Worm (Caenorhabditis elegans) whole organism, early embryonic: ENCODE data around the gene rig-1.

Experiments used
- B0310.2 ChIP-seq: sonication (generic microtip); optimal IDR thresholded peaks from 2 replicates; lab custom pipeline; 2016; ENCODE audit warnings: mild to moderate bottlenecking, missing genetic modification characterization, missing compliant biosample characterization
- F13C5.2 ChIP-seq: sonication (generic microtip); optimal IDR thresholded peaks from 2 replicates; lab custom pipeline; 2017; ENCODE audit warnings: mild to moderate bottlenecking, missing genetic modification characterization, inconsistent platforms, missing compliant biosample characterization
- aly-1 ChIP-seq: sonication (generic microtip); optimal IDR thresholded peaks from 2 replicates; lab custom pipeline; 2016; ENCODE audit warnings: missing genetic modification characterization, missing compliant biosample characterization
- ama-1 ChIP-seq: fragments of 150-350 bp; optimal IDR thresholded peaks from 2 replicates; lab custom pipeline; 2014
- ceh-13 ChIP-seq: fragments of 200-800 bp; sonication (Bioruptor generic); optimal IDR thresholded peaks from 2 replicates; lab custom pipeline; 2018; ENCODE audit warnings: mild to moderate bottlenecking, missing genetic modification characterization, missing compliant biosample characterization
- ceh-36 ChIP-seq: sonication (generic microtip); optimal IDR thresholded peaks from 2 replicates; lab custom pipeline; 2016; ENCODE audit warnings: missing genetic modification characterization, inconsistent platforms, missing compliant biosample characterization
- ets-7 ChIP-seq: sonication (generic microtip); optimal IDR thresholded peaks from 2 replicates; lab custom pipeline; 2016; ENCODE audit warnings: missing genotype, missing genetic modification characterization, missing compliant biosample characterization
- flt-1 ChIP-seq: fragments of 200-800 bp; sonication (Bioruptor generic); IDR thresholded peaks from 2 replicates; pipeline ENCODE4 v1.3.6; 2022; ENCODE audit warnings: missing genetic modification characterization, missing compliant biosample characterization
- hmbx-1 ChIP-seq: sonication (generic microtip); optimal IDR thresholded peaks from 2 replicates; lab custom pipeline; 2016; ENCODE audit warnings: mild to moderate bottlenecking, missing genetic modification characterization, missing compliant biosample characterization
- hmg-4 ChIP-seq: fragments of 200-800 bp; sonication (Bioruptor generic); optimal IDR thresholded peaks from 2 replicates; lab custom pipeline; 2018; ENCODE audit warnings: mild to moderate bottlenecking, missing genetic modification characterization, missing compliant biosample characterization
- hnd-1 ChIP-seq: sonication (generic microtip); optimal IDR thresholded peaks from 2 replicates; lab custom pipeline; 2016; ENCODE audit warnings: missing genetic modification characterization, missing compliant biosample characterization
- pes-1 ChIP-seq: fragments of 200-800 bp; sonication (Bioruptor generic); IDR thresholded peaks from 2 replicates; pipeline ENCODE4 v1.3.6; 2022; ENCODE audit warnings: missing genetic modification reagents, missing genetic modification characterization, missing compliant biosample characterization
- scrt-1 ChIP-seq: fragments of 200-800 bp; sonication (Bioruptor generic); IDR thresholded peaks from 2 replicates; pipeline ENCODE4 v1.3.6; 2022; ENCODE audit warnings: missing genetic modification characterization, missing compliant biosample characterization
- sea-1 ChIP-seq: fragments of 200-800 bp; sonication (Bioruptor generic); conservative IDR thresholded peaks from 2 replicates; pipeline ENCODE4 v1.3.6; 2022; ENCODE audit warnings: missing genetic modification characterization, missing compliant biosample characterization
- tbx-11 ChIP-seq: fragments of 200-800 bp; sonication (Bioruptor generic); IDR thresholded peaks from 2 replicates; pipeline ENCODE4 v1.3.6; 2022; ENCODE audit warnings: missing genetic modification characterization, missing compliant biosample characterization
- tbx-37 ChIP-seq: fragments of 200-800 bp; sonication (Bioruptor generic); conservative IDR thresholded peaks from 2 replicates; pipeline ENCODE4 v1.3.6; 2022; ENCODE audit warnings: missing genetic modification reagents, missing genetic modification characterization, missing compliant biosample characterization
- tra-4 ChIP-seq: sonication (generic microtip); optimal IDR thresholded peaks from 2 replicates; lab custom pipeline; 2017; ENCODE audit warnings: missing genetic modification characterization, missing compliant biosample characterization

Gene rig-1

DNA sequence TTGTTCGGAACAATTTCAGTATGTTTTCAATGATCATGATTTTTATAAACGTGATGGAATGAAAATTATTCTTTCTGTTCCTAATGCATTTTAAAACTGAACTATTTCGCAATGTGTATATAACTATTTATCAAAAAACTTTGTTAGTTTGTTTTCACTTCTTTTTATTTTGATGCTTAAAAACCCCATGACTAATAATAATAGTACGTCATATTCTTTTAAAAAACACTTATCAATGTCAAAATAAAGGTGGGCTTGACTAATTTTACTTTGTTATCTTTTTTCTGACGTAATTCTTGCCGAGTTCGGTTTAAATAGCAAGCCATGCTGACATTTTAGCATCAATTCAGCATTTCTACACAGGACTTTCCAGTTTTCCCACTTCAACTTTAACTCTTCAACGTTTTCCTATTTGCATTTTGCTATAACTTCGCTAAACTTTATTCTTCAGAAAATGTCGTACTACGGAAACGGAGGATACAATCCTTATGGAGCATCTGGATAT, 50.8 kb downstream of the rig-1 start, which contains the start of gene F53A9.1:
TSS of gene F53A9.1 (plus strand) at position 455 of the 505 bp plus-strand sequence.
- TF ChIP-seq tra-4 (tag; lab: Kevin White, UChicago) (no peak), tbx-11 (GFP tag; lab: Robert Waterston, UW) (no peak), ceh-36 (tag; lab: Kevin White, UChicago) (no peak), tbx-37 (GFP tag; lab: Robert Waterston, UW) (no peak), hmbx-1 (no peak), hmg-4 (GFP tag; lab: Kevin White, UChicago) (no peak), ama-1 (no peak), aly-1 (no peak), scrt-1 (GFP tag; lab: Robert Waterston, UW) (no peak), ceh-13 (GFP tag; lab: Kevin White, UChicago) (no peak)

DNA sequence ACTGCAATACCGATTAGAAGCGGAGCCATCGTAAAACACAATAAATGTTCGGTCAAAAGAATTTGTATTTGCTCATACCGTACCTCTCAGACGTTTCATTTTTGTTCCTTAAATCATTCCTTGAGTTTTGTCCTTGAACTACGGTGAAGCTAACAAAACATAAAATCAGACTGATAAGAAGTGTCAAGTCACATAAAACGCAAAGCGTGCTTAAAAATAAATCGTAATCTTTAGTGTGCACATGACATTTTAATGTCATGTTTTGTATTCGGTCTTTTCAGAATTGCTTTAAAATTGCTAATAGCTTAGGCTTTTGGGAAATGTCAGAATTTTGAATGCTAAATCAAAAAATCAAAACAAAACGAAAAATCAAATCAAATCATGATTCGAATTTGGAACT, 52.2 kb downstream of the rig-1 start:
- TF ChIP-seq tbx-11 (GFP tag; lab: Robert Waterston, UW) (no peak), pes-1 (GFP tag; lab: Robert Waterston, UW) (no peak), aly-1 (no peak)

ce11 chrX:8713754-8714295, 53.4 kb downstream of the rig-1 start, which contains the start of gene F53A9.6:
Gene F53A9.6, minus strand, starts transcription at chrX:8713804.
- no peak for TF ChIP-seq hnd-1 (tag; lab: Kevin White, UChicago)
- TF ChIP-seq scrt-1 (GFP tag; lab: Robert Waterston, UW): no peak

ce11 chrX:8714845-8715244, 54.4 kb downstream of the rig-1 start:
- TF ChIP-seq scrt-1 (GFP tag; lab: Robert Waterston, UW) (no peak), F13C5.2 (tag; lab: Kevin White, UChicago) (no peak), tbx-37 (GFP tag; lab: Robert Waterston, UW) (no peak), sea-1 (no peak), hnd-1 (tag; lab: Kevin White, UChicago) (no peak), aly-1 (no peak), hmbx-1 (no peak), ceh-36 (tag; lab: Kevin White, UChicago) (no peak), flt-1 (GFP tag; lab: Robert Waterston, UW) (no peak), hmg-4 (GFP tag; lab: Kevin White, UChicago) (no peak), B0310.2 (no peak), pes-1 (GFP tag; lab: Robert Waterston, UW) (no peak), ets-7 (tag; lab: Kevin White, UChicago) (no peak), tbx-11 (GFP tag; lab: Robert Waterston, UW) (no peak), ama-1 (no peak), ceh-13 (GFP tag; lab: Kevin White, UChicago) (no peak), tra-4 (tag; lab: Kevin White, UChicago) (no peak)

ce11 chrX:8716822-8717221, 56.4 kb downstream of the rig-1 start, which contains the start of gene F53A9.7:
Gene F53A9.7, minus strand, starts transcription at chrX:8716922.
- TF ChIP-seq ceh-36 (tag; lab: Kevin White, UChicago): no peak
- TF ChIP-seq ama-1: no peak
- TF ChIP-seq hmbx-1: no peak
- TF ChIP-seq B0310.2: no peak
- TF ChIP-seq aly-1: no peak

DNA sequence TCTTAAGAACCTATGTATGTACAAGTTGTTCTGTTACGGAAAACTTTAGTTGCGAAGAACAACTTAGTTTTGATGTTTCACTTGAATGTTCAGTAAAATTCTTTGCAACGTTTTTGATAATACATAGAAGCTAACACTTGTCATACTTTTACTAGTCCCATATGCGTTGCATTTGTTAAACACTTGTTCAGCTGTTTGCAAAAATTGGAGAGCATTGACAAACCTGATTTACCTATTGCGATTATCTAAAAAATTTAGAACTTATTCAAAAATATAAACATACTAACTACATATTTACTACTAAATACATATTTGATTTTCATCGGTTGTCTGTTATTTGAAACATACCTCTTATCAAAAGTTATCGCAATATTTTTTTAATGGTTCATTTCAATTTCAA, 57.7 kb downstream of the rig-1 start:
- TF ChIP-seq hmg-4 (GFP tag; lab: Kevin White, UChicago) (no peak), pes-1 (GFP tag; lab: Robert Waterston, UW) (no peak), hnd-1 (tag; lab: Kevin White, UChicago) (no peak), aly-1 (no peak), ama-1 (no peak), ceh-13 (GFP tag; lab: Kevin White, UChicago) (no peak), B0310.2 (no peak), scrt-1 (GFP tag; lab: Robert Waterston, UW) (no peak), ceh-36 (tag; lab: Kevin White, UChicago) (no peak), tra-4 (tag; lab: Kevin White, UChicago) (no peak), ets-7 (tag; lab: Kevin White, UChicago) (no peak), flt-1 (GFP tag; lab: Robert Waterston, UW) (no peak), sea-1 (no peak), hmbx-1 (no peak), F13C5.2 (tag; lab: Kevin White, UChicago) (no peak), tbx-37 (GFP tag; lab: Robert Waterston, UW) (no peak), tbx-11 (GFP tag; lab: Robert Waterston, UW) (no peak)

ce11 chrX:8718856-8719255, 58.4 kb downstream of the rig-1 start, which contains the start of gene F53A9.8:
Gene F53A9.8, minus strand, starts transcription at chrX:8718904.
- TF ChIP-seq ets-7 (tag; lab: Kevin White, UChicago) (no peak), tra-4 (tag; lab: Kevin White, UChicago) (no peak), B0310.2 (no peak), hmbx-1 (no peak), hmg-4 (GFP tag; lab: Kevin White, UChicago) (no peak), tbx-37 (GFP tag; lab: Robert Waterston, UW) (no peak), ama-1 (no peak)

DNA sequence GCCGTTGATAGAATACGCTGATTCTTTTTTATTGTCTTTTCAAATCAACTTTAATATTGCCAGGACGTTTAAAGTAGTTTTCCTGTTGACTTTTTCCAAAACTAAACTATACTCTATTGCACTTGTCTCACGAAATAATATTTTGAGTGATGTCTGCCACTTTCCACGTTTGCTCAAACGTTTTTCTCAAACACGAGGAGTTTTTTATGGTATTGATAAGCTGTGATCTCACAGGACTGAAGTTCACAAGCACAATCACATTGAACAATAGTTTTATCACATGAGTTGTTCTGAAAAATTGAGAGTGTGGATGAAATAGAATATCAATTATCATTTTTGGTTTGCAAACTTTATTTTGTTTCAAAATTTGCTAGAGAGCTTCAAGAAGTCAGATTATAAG, 59.5 kb downstream of the rig-1 start:
- TF ChIP-seq hnd-1 (tag; lab: Kevin White, UChicago): no peak
- TF ChIP-seq flt-1 (GFP tag; lab: Robert Waterston, UW): no peak
- TF ChIP-seq tra-4 (tag; lab: Kevin White, UChicago): no peak
- TF ChIP-seq tbx-11 (GFP tag; lab: Robert Waterston, UW): no peak
- TF ChIP-seq ceh-13 (GFP tag; lab: Kevin White, UChicago): no peak
